Worm (Caenorhabditis elegans): ENCODE measurements around the gene tsp-20.

The tsp-20 gene

ce11 chrX:12033937-12034336, at the start of gene tsp-20:
TSS of gene tsp-20 (minus strand) at chrX:12034037.
- TF ChIP-seq irx-1 (tag; optimal IDR thresholded peaks at IDR 0.05) (no peak), zag-1 (tag; optimal IDR thresholded peaks at IDR 0.05) (no peak), mab-9 (GFP tag; IDR thresholded peaks at IDR 0.05) (no peak), nhr-71 (tag; optimal IDR thresholded peaks at IDR 0.05) (no peak), xbp-1 (tag; optimal IDR thresholded peaks at IDR 0.05) (no peak), mdl-1 (tag; optimal IDR thresholded peaks at IDR 0.05) (no peak), nhr-85 (tag) (no peak), nhr-76 (tag; optimal IDR thresholded peaks at IDR 0.05) (no peak), isw-1 (GFP tag; IDR thresholded peaks at IDR 0.05) (no peak), snpc-4 (tag; optimal IDR thresholded peaks at IDR 0.05) (no peak), efl-3 (GFP tag; optimal IDR thresholded peaks at IDR 0.05) (no peak), fos-1 (tag; optimal IDR thresholded peaks at IDR 0.05) (no peak), C34B4.2 (tag; optimal IDR thresholded peaks at IDR 0.05) (no peak), egl-13 (tag; optimal IDR thresholded peaks at IDR 0.05) (no peak), ztf-11 (tag; optimal IDR thresholded peaks at IDR 0.05) (no peak), nhr-12 (tag; optimal IDR thresholded peaks at IDR 0.05) (no peak)

ce11 chrX:12082813-12083212, 49.0 kb upstream of the tsp-20 start:
- TF ChIP-seq fkh-10 (GFP tag; optimal IDR thresholded peaks at IDR 0.05) (peak; percentile 60), unc-86 (tag; optimal IDR thresholded peaks at IDR 0.05) (peak; percentile 13), ceh-63 (GFP tag; optimal IDR thresholded peaks at IDR 0.05) (peak; percentile 17), lin-14 (GFP tag; optimal IDR thresholded peaks at IDR 0.05) (peak; percentile 62), fkh-8 (tag; optimal IDR thresholded peaks at IDR 0.05) (peak; percentile 66), dsc-1 (tag; optimal IDR thresholded peaks at IDR 0.05) (peak; percentile 25), C34B4.2 (tag; optimal IDR thresholded peaks at IDR 0.05) (no peak), jun-1 (tag; optimal IDR thresholded peaks at IDR 0.05) (no peak), ces-1 (GFP tag; optimal IDR thresholded peaks at IDR 0.05) (peak; percentile 79)

- TF ChIP-seq irx-1 (tag; optimal IDR thresholded peaks at IDR 0.05) (no peak), ces-1 (GFP tag; optimal IDR thresholded peaks at IDR 0.05) (no peak), aha-1 (tag; optimal IDR thresholded peaks at IDR 0.05) (no peak), lin-39 (tag; optimal IDR thresholded peaks at IDR 0.05) (no peak), nhr-12 (tag; optimal IDR thresholded peaks at IDR 0.05) (no peak), C34B4.2 (tag; optimal IDR thresholded peaks at IDR 0.05) (no peak), aly-2 (tag; optimal IDR thresholded peaks at IDR 0.05) (no peak), nhr-84 (tag; optimal IDR thresholded peaks at IDR 0.05) (no peak), hlh-17 (GFP tag; optimal IDR thresholded peaks at IDR 0.05; ENCODE audit: borderline replicate concordance) (no peak), efl-3 (GFP tag; optimal IDR thresholded peaks at IDR 0.05) (no peak), lsy-2 (tag; optimal IDR thresholded peaks at IDR 0.05) (no peak), ceh-63 (GFP tag; optimal IDR thresholded peaks at IDR 0.05) (no peak), nhr-28 (tag; optimal IDR thresholded peaks at IDR 0.05) (no peak), ceh-8 (GFP tag; optimal IDR thresholded peaks at IDR 0.05) (no peak), snpc-4 (tag; optimal IDR thresholded peaks at IDR 0.05) (no peak), lin-14 (GFP tag; optimal IDR thresholded peaks at IDR 0.05) (no peak), nhr-19 (GFP tag; conservative IDR thresholded peaks at IDR 0.05) (no peak)
Observed at ce11 chrX:12081250-12081649, 47.4 kb upstream of the tsp-20 start.

- TF ChIP-seq ceh-8 (GFP tag; optimal IDR thresholded peaks at IDR 0.05) = no peak
- TF ChIP-seq snu-23 (GFP tag; optimal IDR thresholded peaks at IDR 0.05) = peak; percentile 25
- peak in 2 of 3 experiments; percentile 15 to 21 for TF ChIP-seq ceh-82 (tag; optimal IDR thresholded peaks at IDR 0.05)
- peak; percentile 31 for TF ChIP-seq nhr-47 (tag; optimal IDR thresholded peaks at IDR 0.05)
- peak; percentile 19 for TF ChIP-seq jun-1 (tag; optimal IDR thresholded peaks at IDR 0.05)
- TF ChIP-seq dsc-1 (tag; optimal IDR thresholded peaks at IDR 0.05) = peak; percentile 16
- no peak for TF ChIP-seq vab-15 (tag; optimal IDR thresholded peaks at IDR 0.05)
- peak; percentile 70 for TF ChIP-seq lin-14 (GFP tag; optimal IDR thresholded peaks at IDR 0.05)
- peak; percentile 96 for TF ChIP-seq blmp-1 (tag; optimal IDR thresholded peaks at IDR 0.05)
- TF ChIP-seq sup-37 (GFP tag; optimal IDR thresholded peaks at IDR 0.05) = no peak
- peak; percentile 74 for TF ChIP-seq fkh-8 (tag; optimal IDR thresholded peaks at IDR 0.05)
- TF ChIP-seq lsy-2 (tag; optimal IDR thresholded peaks at IDR 0.05) = peak in 1 of 2 experiments; percentile 2
- no peak for TF ChIP-seq lin-15B (tag; optimal IDR thresholded peaks at IDR 0.05)
- peak; percentile 80 for TF ChIP-seq nhr-85 (tag)
- peak; percentile 37 for TF ChIP-seq nhr-71 (tag; optimal IDR thresholded peaks at IDR 0.05)
Observed at ce11 chrX:12080581-12081162, 46.8 kb upstream of the tsp-20 start.

Measured in whole organism, L1 larva.